Worm (Caenorhabditis elegans): Measurements from ENCODE around the gene odr-1.

The odr-1 gene

DNA sequence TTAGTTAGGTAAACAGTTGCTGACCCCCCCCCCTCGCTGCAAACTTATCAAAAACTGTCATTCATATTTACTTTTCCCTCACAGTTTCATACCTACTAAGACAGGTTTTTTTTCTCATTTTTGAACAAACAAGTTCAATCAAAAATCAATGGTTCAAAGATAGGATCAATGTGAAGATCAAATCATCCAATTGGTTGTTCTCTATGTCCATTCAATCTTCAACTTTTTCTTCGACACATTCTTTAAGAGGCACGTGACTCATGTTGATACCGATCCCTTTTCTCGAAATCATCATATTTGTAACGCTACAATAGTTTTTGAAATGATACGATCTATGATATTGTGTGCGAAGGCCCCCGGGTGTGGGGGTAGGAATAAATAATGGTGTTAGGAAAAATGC lies 11.1 kb downstream of the odr-1 start (continued):
- TF ChIP-seq php-3 (GFP tag; IDR thresholded peaks at IDR 0.05), result no peak
- TF ChIP-seq unc-62 (GFP tag; optimal IDR thresholded peaks at IDR 0.05 in 1 of 2), result peak in 1 of 2 experiments; percentile 96
- TF ChIP-seq unc-62 (tag; optimal IDR thresholded peaks at IDR 0.05), result no peak
- TF ChIP-seq lin-13 (GFP tag; optimal IDR thresholded peaks at IDR 0.05), result no peak
- TF ChIP-seq mxl-3 (GFP tag; optimal IDR thresholded peaks at IDR 0.05), result no peak
- TF ChIP-seq nhr-42 (GFP tag; IDR thresholded peaks at IDR 0.05), result no peak
- TF ChIP-seq ama-1 (optimal IDR thresholded peaks at IDR 0.05), result no peak
- no peak for TF ChIP-seq nhr-77 (tag; optimal IDR thresholded peaks at IDR 0.05)
- TF ChIP-seq nhr-28 (tag; optimal IDR thresholded peaks at IDR 0.05), result peak; percentile 76
- TF ChIP-seq nhr-102 (tag; optimal IDR thresholded peaks at IDR 0.05), result no peak
- TF ChIP-seq hlh-11 (tag; optimal IDR thresholded peaks at IDR 0.05), result peak; percentile 61
- TF ChIP-seq mes-2 (tag; optimal IDR thresholded peaks at IDR 0.05; ENCODE audit: poor library complexity, severe bottlenecking), result no peak
- TF ChIP-seq zip-11 (GFP tag; IDR thresholded peaks at IDR 0.05), result no peak
- no peak for TF ChIP-seq dmd-9 (GFP tag; IDR thresholded peaks at IDR 0.05)
- TF ChIP-seq F37D6.2 (tag; optimal IDR thresholded peaks at IDR 0.05), result no peak
- TF ChIP-seq ceh-62 (tag; optimal IDR thresholded peaks at IDR 0.05), result no peak
- no peak for TF ChIP-seq rbr-2 (tag; optimal IDR thresholded peaks at IDR 0.05)
- no peak for TF ChIP-seq T26A8.4 (GFP tag; IDR thresholded peaks at IDR 0.05)
- peak; percentile 52 for TF ChIP-seq hlh-30 (tag; optimal IDR thresholded peaks at IDR 0.05; ENCODE audit: insufficient read depth)
- TF ChIP-seq ZK546.5 (tag; optimal IDR thresholded peaks at IDR 0.05), result no peak
- no peak for TF ChIP-seq tag-97 (GFP tag; IDR thresholded peaks at IDR 0.05)
- TF ChIP-seq spr-3 (GFP tag; optimal IDR thresholded peaks at IDR 0.05), result no peak
- no peak for TF ChIP-seq snpc-1.2 (GFP tag; IDR thresholded peaks at IDR 0.05)
- no peak for TF ChIP-seq zip-2 (tag; optimal IDR thresholded peaks at IDR 0.05)
- no peak for TF ChIP-seq lin-29 (GFP tag; IDR thresholded peaks at IDR 0.05)
- TF ChIP-seq nhr-111 (GFP tag; optimal IDR thresholded peaks at IDR 0.05), result no peak
- no peak for TF ChIP-seq R02D3.7 (tag; optimal IDR thresholded peaks at IDR 0.05)
- TF ChIP-seq ceh-32 (tag; optimal IDR thresholded peaks at IDR 0.05; ENCODE audit: poor library complexity), result no peak
- peak; percentile 58 for TF ChIP-seq dmd-6 (GFP tag; IDR thresholded peaks at IDR 0.05)
- TF ChIP-seq dpl-1 (GFP tag; optimal IDR thresholded peaks at IDR 0.05), result no peak
- no peak for TF ChIP-seq attf-4 (tag; optimal IDR thresholded peaks at IDR 0.05)
- no peak for TF ChIP-seq fkh-10 (GFP tag; optimal IDR thresholded peaks at IDR 0.05)
- TF ChIP-seq saeg-2 (GFP tag; IDR thresholded peaks at IDR 0.05), result no peak
- TF ChIP-seq gei-8 (GFP tag; optimal IDR thresholded peaks at IDR 0.05), result no peak
- no peak for TF ChIP-seq snpc-4 (tag; optimal IDR thresholded peaks at IDR 0.05)
- peak; percentile 18 for TF ChIP-seq mep-1 (tag; optimal IDR thresholded peaks at IDR 0.05)
- no peak for TF ChIP-seq madf-5 (GFP tag; IDR thresholded peaks at IDR 0.05)
- no peak for TF ChIP-seq ztf-7 (tag; optimal IDR thresholded peaks at IDR 0.05)
- no peak for TF ChIP-seq Y105C5A.15 (GFP tag; IDR thresholded peaks at IDR 0.05)
- no peak for TF ChIP-seq lir-3 (tag; optimal IDR thresholded peaks at IDR 0.05)
- no peak for TF ChIP-seq F49E8.2 (tag; optimal IDR thresholded peaks at IDR 0.05; ENCODE audit: borderline replicate concordance)
- no peak for TF ChIP-seq duxl-1 (tag; optimal IDR thresholded peaks at IDR 0.05; ENCODE audit: poor library complexity)
- no peak for TF ChIP-seq zag-1 (tag; optimal IDR thresholded peaks at IDR 0.05)
- TF ChIP-seq ZK337.2 (GFP tag; IDR thresholded peaks at IDR 0.05), result no peak
- no peak for TF ChIP-seq unc-130 (GFP tag; optimal IDR thresholded peaks at IDR 0.05)
- no peak for TF ChIP-seq sdz-12 (GFP tag; optimal IDR thresholded peaks at IDR 0.05)
- TF ChIP-seq lin-38 (GFP tag; IDR thresholded peaks at IDR 0.05), result no peak
- no peak for TF ChIP-seq Y48G9A.11 (GFP tag; IDR thresholded peaks at IDR 0.05)
- peak; percentile 13 for TF ChIP-seq nhr-10 (tag; optimal IDR thresholded peaks at IDR 0.05)
- TF ChIP-seq cey-2 (tag; optimal IDR thresholded peaks at IDR 0.05; ENCODE audit: borderline replicate concordance, insufficient read depth), result no peak
- TF ChIP-seq daf-19 (GFP tag; conservative IDR thresholded peaks at IDR 0.05), result no peak
- no peak for TF ChIP-seq nhr-237 (tag; optimal IDR thresholded peaks at IDR 0.05)
- no peak for TF ChIP-seq mdt-29 (GFP tag; IDR thresholded peaks at IDR 0.05)

All from whole organism, L4 larva.